Worm (Caenorhabditis elegans) whole organism, L3 larva: ENCODE data around the gene har-1.

Source experiments
- ama-1 ChIP-seq: fragments of 150-350 bp; optimal IDR thresholded peaks from 2 replicates; lab custom pipeline; 2018
- elt-3 ChIP-seq, 3 experiments: fragments of 150-350 bp in 1 of 3; sonication (generic microtip) in 2 of 3; optimal IDR thresholded peaks; 2 replicates in 2 of 3; 4 replicates in 1 of 3; lab custom pipeline; 2014 to 2017; ENCODE audit warnings: missing biosample characterization in 3 of 3, missing genetic modification characterization in 3 of 3
- mdl-1 ChIP-seq: fragments of 150-350 bp; optimal IDR thresholded peaks from 2 replicates; lab custom pipeline; 2014; ENCODE audit warnings: missing biosample characterization, missing genetic modification characterization
- nhr-11 ChIP-seq: fragments of 150-350 bp; optimal IDR thresholded peaks from 2 replicates; lab custom pipeline; 2014; ENCODE audit warnings: missing biosample characterization, missing genetic modification characterization
- nhr-28 ChIP-seq: fragments of 150-350 bp; optimal IDR thresholded peaks from 2 replicates; lab custom pipeline; 2014; ENCODE audit warnings: missing biosample characterization, missing genetic modification characterization
- tbx-2 ChIP-seq: sonication (generic microtip); optimal IDR thresholded peaks from 2 replicates; lab custom pipeline; 2016; ENCODE audit warnings: mild to moderate bottlenecking, missing genetic modification characterization, missing compliant biosample characterization
- unc-39 ChIP-seq: sonication (generic microtip); optimal IDR thresholded peaks from 4 replicates; lab custom pipeline; 2017; ENCODE audit warnings: missing biosample characterization, missing genetic modification characterization
- unc-62 ChIP-seq: fragments of 150-350 bp; sonication (generic microtip); optimal IDR thresholded peaks from 4 replicates; lab custom pipeline; 2014; ENCODE audit warnings: missing biosample characterization, missing genetic modification reagents, missing genetic modification characterization

DNA sequence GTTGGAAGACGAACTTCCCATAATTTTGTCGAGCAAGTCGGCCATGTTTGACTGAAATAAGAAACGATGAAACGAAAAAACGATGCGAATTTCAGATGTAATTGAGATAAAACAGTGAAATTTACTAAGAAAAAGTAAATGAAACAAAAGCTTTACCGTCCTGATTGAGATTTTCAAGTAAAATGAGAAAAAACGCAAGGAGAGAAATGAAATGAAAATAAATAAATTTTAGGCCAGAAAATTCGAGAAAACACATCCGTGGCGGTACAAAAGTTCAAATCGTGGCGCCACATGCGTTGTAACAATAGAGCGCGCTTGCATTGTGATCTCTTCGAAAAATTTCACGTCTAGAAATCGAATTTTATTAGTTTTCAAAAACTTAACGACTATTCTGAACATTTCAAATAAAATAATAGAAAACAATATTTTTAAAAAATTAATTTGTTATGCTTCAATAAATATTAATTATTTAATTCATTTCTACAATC lies 24.3 kb downstream of the har-1 start, which contains the start of the genes hrde-1 and C16C10.13:
- TF ChIP-seq unc-62 (GFP tag; lab: Kevin White, UChicago) = no peak
- TF ChIP-seq nhr-28 (tag; lab: Kevin White, UChicago) = no peak
- no peak for TF ChIP-seq ama-1 (lab: Kevin White, UChicago)
- TF ChIP-seq mdl-1 (tag; lab: Kevin White, UChicago) = no peak
- no peak for TF ChIP-seq elt-3 (tag; optimal IDR thresholded peaks at IDR 0.05; lab: Kevin White, UChicago)
- TF ChIP-seq nhr-11 = no peak
- no peak for TF ChIP-seq tbx-2 (tag; lab: Kevin White, UChicago)
- TF ChIP-seq unc-39 (tag; lab: Kevin White, UChicago) = no peak
